Fruit fly (Drosophila melanogaster) whole organism, embryonic: ENCODE data around the gene nuf.

Experiments used
- CG1603 ChIP-seq: fragments of 200-800 bp; sonication (Bioruptor generic); optimal IDR thresholded peaks from 2 replicates; lab custom pipeline; 2019; ENCODE audit warnings: missing biosample characterization, mild to moderate bottlenecking, missing genetic modification characterization, moderate library complexity
- trh ChIP-seq: fragments of 200-800 bp; sonication (Bioruptor generic); optimal IDR thresholded peaks from 2 replicates; lab custom pipeline; 2016; ENCODE audit warnings: missing biosample characterization, missing genetic modification characterization

dm6 chr3L:14203023-14203422, 12.4 kb downstream of the nuf start, which contains the start of gene saturn:
- no peak for TF ChIP-seq CG1603 (tag; lab: Kevin White, UChicago)
- no peak for TF ChIP-seq trh (GFP tag; lab: Kevin White, UChicago)
